Worm (Caenorhabditis elegans): ENCODE measurements around the gene osta-1.

osta-1 gene

ce11 chrII:24559-24998, 18.1 kb downstream of the osta-1 start, which contains the start of gene enee-1 (continued):
- TF ChIP-seq mab-5 (tag; optimal IDR thresholded peaks at IDR 0.05) (peak; percentile 77), unc-62 (GFP tag; optimal IDR thresholded peaks at IDR 0.05) (no peak), R02D3.7 (tag; optimal IDR thresholded peaks at IDR 0.05) (peak; percentile 62), egl-27 (tag; optimal IDR thresholded peaks at IDR 0.05) (peak; percentile 4), peb-1 (tag; optimal IDR thresholded peaks at IDR 0.05) (no peak), unc-55 (GFP tag; optimal IDR thresholded peaks at IDR 0.05) (peak; percentile 97), nhr-6 (tag; optimal IDR thresholded peaks at IDR 0.05) (peak; percentile 99), ztf-1 (GFP tag; conservative IDR thresholded peaks at IDR 0.05) (no peak), ZK546.5 (tag; optimal IDR thresholded peaks at IDR 0.05) (no peak), nhr-25 (tag; optimal IDR thresholded peaks at IDR 0.05) (peak; percentile 89), ceh-82 (tag; optimal IDR thresholded peaks at IDR 0.05) (peak; percentile 67), unc-39 (tag; optimal IDR thresholded peaks at IDR 0.05) (no peak), nhr-10 (tag; optimal IDR thresholded peaks at IDR 0.05) (peak; percentile 74), elt-1 (tag; optimal IDR thresholded peaks at IDR 0.05) (peak; percentile 18), nhr-21 (tag; optimal IDR thresholded peaks at IDR 0.05) (peak; percentile 94), elt-3 (tag; optimal IDR thresholded peaks at IDR 0.05) (no peak), aly-2 (tag; optimal IDR thresholded peaks at IDR 0.05) (no peak), gmeb-1 (tag; optimal IDR thresholded peaks at IDR 0.05) (no peak)

DNA sequence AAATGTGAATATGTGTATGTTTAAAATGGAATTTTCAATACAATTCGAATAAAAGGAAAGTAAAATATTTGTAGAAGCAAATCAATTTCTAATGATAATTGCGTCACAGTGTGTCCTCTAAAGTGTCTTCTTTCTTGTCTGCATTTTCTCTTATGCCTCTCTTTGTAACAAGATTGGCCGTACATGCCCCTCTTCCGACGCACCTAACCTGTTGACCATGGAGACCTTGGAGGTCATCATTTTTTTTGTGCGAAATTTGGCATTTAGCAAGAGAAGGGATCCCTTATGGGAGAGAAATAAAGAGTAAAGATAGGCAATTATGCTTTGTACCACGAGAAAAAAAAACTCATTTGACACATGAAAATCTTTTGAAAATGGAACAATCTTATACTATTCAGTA, 21.8 kb downstream of the osta-1 start, which contains the start of gene F23F1.4:
F23F1.4 (minus strand) TSS at position 141 of the 400 bp plus-strand sequence.
- TF ChIP-seq egl-27 (tag; optimal IDR thresholded peaks at IDR 0.05) (no peak), nhr-6 (tag; optimal IDR thresholded peaks at IDR 0.05) (peak; percentile 85), ceh-82 (tag; optimal IDR thresholded peaks at IDR 0.05) (no peak), elt-3 (tag; optimal IDR thresholded peaks at IDR 0.05) (no peak), nhr-25 (tag; optimal IDR thresholded peaks at IDR 0.05) (peak; percentile 53), sem-4 (tag; optimal IDR thresholded peaks at IDR 0.05) (no peak), nhr-77 (tag; optimal IDR thresholded peaks at IDR 0.05) (no peak)

ce11 chrII:29578-29977, 23.1 kb downstream of the osta-1 start:
- TF ChIP-seq nhr-6 (tag; optimal IDR thresholded peaks at IDR 0.05) (peak; percentile 91), nhr-11 (tag; optimal IDR thresholded peaks at IDR 0.05) (no peak)

DNA sequence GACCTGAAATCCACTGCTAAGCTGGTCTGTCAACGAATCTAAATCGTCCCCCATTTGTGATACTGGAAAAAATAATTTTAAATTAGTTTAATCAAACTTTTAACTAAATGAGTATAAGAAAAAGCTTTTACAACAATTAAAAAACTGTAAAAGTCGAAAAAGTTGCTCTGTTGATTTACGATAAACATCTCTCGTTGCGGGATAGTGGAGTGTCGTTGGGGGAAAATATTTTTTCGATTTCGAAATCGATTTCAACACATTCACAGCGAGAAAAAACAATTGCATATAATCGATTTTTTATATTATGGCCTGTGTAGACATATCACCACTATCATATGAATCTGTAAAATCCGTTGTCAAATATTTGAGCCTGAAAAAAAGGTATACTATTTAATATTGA, 25.1 kb downstream of the osta-1 start, which contains the start of the genes F23F1.5 and fbxc-54:
F23F1.5 (minus strand) TSS at position 64 of the 400 bp plus-strand sequence.
fbxc-54 (plus strand) TSS at position 199 of the 400 bp plus-strand sequence.
- TF ChIP-seq C34F6.9 (tag; optimal IDR thresholded peaks at IDR 0.05) (peak; percentile 49), unc-55 (GFP tag; optimal IDR thresholded peaks at IDR 0.05) (peak; percentile 80), Y55F3AM.14 (GFP tag; optimal IDR thresholded peaks at IDR 0.05) (no peak), nhr-6 (tag; optimal IDR thresholded peaks at IDR 0.05) (peak; percentile 88), nhr-237 (tag; optimal IDR thresholded peaks at IDR 0.05) (no peak), lin-39 (tag; optimal IDR thresholded peaks at IDR 0.05) (no peak), aly-2 (tag; optimal IDR thresholded peaks at IDR 0.05) (no peak), nhr-129 (tag; optimal IDR thresholded peaks at IDR 0.05) (peak; percentile 19), lsy-2 (tag; optimal IDR thresholded peaks at IDR 0.05) (peak in 1 of 2 experiments; percentile 54), gmeb-1 (tag; optimal IDR thresholded peaks at IDR 0.05) (no peak), crh-2 (tag; optimal IDR thresholded peaks at IDR 0.05) (peak; percentile 15)

DNA sequence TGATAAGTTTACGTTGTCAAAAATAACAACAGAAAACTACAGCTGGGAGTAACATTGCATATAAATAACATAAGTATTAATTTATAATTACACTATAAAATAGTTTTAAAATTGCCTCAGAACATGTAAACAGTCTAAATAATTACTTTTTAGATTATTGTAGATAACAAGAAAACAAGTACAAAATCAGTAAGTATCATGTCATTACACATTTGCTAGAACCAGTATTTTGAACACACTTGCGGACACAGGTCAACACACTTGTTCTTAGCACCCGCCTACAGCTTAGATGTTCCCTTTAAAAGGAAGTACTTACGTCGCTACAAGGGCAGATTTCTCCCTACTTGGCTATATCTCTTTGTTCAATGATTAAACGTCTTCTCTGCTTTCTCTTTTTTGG, 27.4 kb downstream of the osta-1 start, which contains the start of gene F23F1.2:
F23F1.2 (plus strand) TSS at position 301 of the 400 bp plus-strand sequence.
- TF ChIP-seq zag-1 (tag; optimal IDR thresholded peaks at IDR 0.05) (no peak), ceh-16 (tag; optimal IDR thresholded peaks at IDR 0.05) (no peak), peb-1 (tag; optimal IDR thresholded peaks at IDR 0.05) (no peak), blmp-1 (tag; optimal IDR thresholded peaks at IDR 0.05; ENCODE audit: insufficient read depth) (no peak), ztf-11 (tag; optimal IDR thresholded peaks at IDR 0.05) (no peak), elt-1 (tag; optimal IDR thresholded peaks at IDR 0.05) (no peak), gmeb-1 (tag; optimal IDR thresholded peaks at IDR 0.05) (no peak), ama-1 (optimal IDR thresholded peaks at IDR 0.05) (no peak), nhr-77 (tag; optimal IDR thresholded peaks at IDR 0.05) (no peak), nhr-12 (tag; optimal IDR thresholded peaks at IDR 0.05) (no peak), mbf-1 (tag; optimal IDR thresholded peaks at IDR 0.05) (no peak), R02D3.7 (tag; optimal IDR thresholded peaks at IDR 0.05) (no peak), nhr-6 (tag; optimal IDR thresholded peaks at IDR 0.05) (no peak), lin-39 (tag; optimal IDR thresholded peaks at IDR 0.05) (no peak), lsy-2 (tag; optimal IDR thresholded peaks at IDR 0.05) (no peak), alr-1 (tag; optimal IDR thresholded peaks at IDR 0.05) (no peak), nhr-23 (tag; optimal IDR thresholded peaks at IDR 0.05) (no peak), lin-13 (GFP tag; optimal IDR thresholded peaks at IDR 0.05) (no peak)
